Fruit fly (Drosophila melanogaster): ENCODE results near the gene noc.

The noc gene

DNA sequence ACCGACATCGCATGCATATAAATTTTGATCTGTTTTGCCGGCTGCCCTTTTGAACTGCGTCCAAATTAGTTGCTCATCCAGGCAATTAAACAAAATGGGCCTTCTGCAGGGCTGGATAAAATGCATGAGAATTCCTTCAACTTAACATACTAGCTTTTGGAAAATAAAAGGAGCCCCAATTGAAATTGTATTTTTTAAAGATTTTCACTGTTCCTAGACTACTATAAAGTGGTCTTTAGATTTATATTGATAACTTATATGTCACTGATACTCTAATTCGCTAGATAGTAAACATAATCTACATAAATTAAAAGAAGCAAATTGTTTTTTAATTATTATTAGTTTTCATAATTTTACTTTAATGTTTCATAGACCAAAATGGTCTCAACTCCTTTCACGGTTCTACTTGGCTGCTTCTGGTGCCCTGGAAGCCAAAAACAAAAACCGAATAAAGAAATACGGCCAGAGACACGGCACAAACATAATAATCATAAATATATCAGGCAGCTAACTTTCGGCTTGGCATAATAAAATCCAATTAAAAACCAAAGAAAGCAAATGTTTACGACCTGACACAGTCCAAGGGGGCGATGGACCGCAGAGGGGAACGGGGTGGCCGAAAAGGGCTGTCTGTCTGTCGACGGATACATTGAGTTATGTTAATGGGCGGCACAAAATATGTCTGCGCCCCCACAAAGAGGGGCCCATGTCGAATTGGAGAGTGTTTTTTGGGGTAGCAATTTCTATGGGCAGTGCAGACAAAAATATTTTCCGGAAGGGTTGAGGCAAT, 47.0 kb downstream of the noc start (continued):
- TF ChIP-seq CG11560 (tag; IDR thresholded peaks at IDR 0.05) (no peak), kah (GFP tag; optimal IDR thresholded peaks at IDR 0.05) (no peak), CG8478 (optimal IDR thresholded peaks at IDR 0.05) (no peak), CG14667 (GFP tag; IDR thresholded peaks at IDR 0.05) (no peak), vfl (GFP tag; optimal IDR thresholded peaks at IDR 0.05) (no peak), CG32532 (GFP tag; IDR thresholded peaks at IDR 0.05) (no peak), fru (optimal IDR thresholded peaks at IDR 0.05) (no peak), CG15269 (tag; optimal IDR thresholded peaks at IDR 0.05) (peak; percentile 12), eve (GFP tag; optimal IDR thresholded peaks at IDR 0.05) (peak in 1 of 2 experiments; percentile 71), CG1647 (GFP tag; optimal IDR thresholded peaks at IDR 0.05) (no peak), CG8290 (GFP tag; optimal IDR thresholded peaks at IDR 0.05) (no peak), CG8290 (tag; optimal IDR thresholded peaks at IDR 0.05) (peak in 1 of 2 experiments; percentile 22), HHEX (GFP tag; optimal IDR thresholded peaks at IDR 0.05) (no peak), ewg (GFP tag; optimal IDR thresholded peaks at IDR 0.05) (peak; percentile 20), Xbp1 (GFP tag; optimal IDR thresholded peaks at IDR 0.05) (peak; percentile 43), Hmx (GFP tag; optimal IDR thresholded peaks at IDR 0.05) (no peak), Hr3 (GFP tag; optimal IDR thresholded peaks at IDR 0.05) (peak; percentile 33), Awh (GFP tag; IDR thresholded peaks at IDR 0.05) (peak; percentile 82), CG3995 (GFP tag; optimal IDR thresholded peaks at IDR 0.05) (no peak), Ravus (GFP tag; IDR thresholded peaks at IDR 0.05) (no peak), CG4424 (GFP tag; optimal IDR thresholded peaks at IDR 0.05) (peak; percentile 56), sr (GFP tag; IDR thresholded peaks at IDR 0.05) (peak; percentile 96), CG8089 (GFP tag; optimal IDR thresholded peaks at IDR 0.05) (no peak), ftz-f1 (GFP tag; optimal IDR thresholded peaks at IDR 0.05) (no peak), Chrac-16 (GFP tag; optimal IDR thresholded peaks at IDR 0.05) (no peak), salm (tag; optimal IDR thresholded peaks at IDR 0.05) (no peak), emc (GFP tag; optimal IDR thresholded peaks at IDR 0.05) (no peak), CG17186 (GFP tag; optimal IDR thresholded peaks at IDR 0.05) (no peak), danr (GFP tag; IDR thresholded peaks at IDR 0.05) (no peak), CG14441 (GFP tag; IDR thresholded peaks at IDR 0.05) (no peak), CG12942 (GFP tag; optimal IDR thresholded peaks at IDR 0.05) (no peak), Dbx (GFP tag; IDR thresholded peaks at IDR 0.05) (no peak), CG7372 (GFP tag; IDR thresholded peaks at IDR 0.05) (no peak), CG5245 (GFP tag; optimal IDR thresholded peaks at IDR 0.05) (no peak), trem (tag; optimal IDR thresholded peaks at IDR 0.05) (peak; percentile 51), CG10565 (GFP tag; optimal IDR thresholded peaks at IDR 0.05) (no peak), zf30C (GFP tag; optimal IDR thresholded peaks at IDR 0.05) (no peak), Doc3 (GFP tag; IDR thresholded peaks at IDR 0.05; ENCODE audit: partially characterized antibody) (no peak), Fer1 (GFP tag; optimal IDR thresholded peaks at IDR 0.05) (no peak), nau (GFP tag; optimal IDR thresholded peaks at IDR 0.05) (no peak), ash1 (GFP tag; optimal IDR thresholded peaks at IDR 0.05) (no peak), dysf (GFP tag; IDR thresholded peaks at IDR 0.05) (no peak), az2 (GFP tag; optimal IDR thresholded peaks at IDR 0.05) (peak; percentile 3), CG6654 (GFP tag; optimal IDR thresholded peaks at IDR 0.05) (no peak), CG14860 (GFP tag; IDR thresholded peaks at IDR 0.05; ENCODE audit: partially characterized antibody) (no peak), bab2 (GFP tag; optimal IDR thresholded peaks at IDR 0.05) (no peak), CG15601 (tag; optimal IDR thresholded peaks at IDR 0.05) (peak; percentile 77), cato (GFP tag; optimal IDR thresholded peaks at IDR 0.05; ENCODE audit: borderline replicate concordance) (no peak), CG10147 (GFP tag; optimal IDR thresholded peaks at IDR 0.05) (no peak), Doc2 (GFP tag; IDR thresholded peaks at IDR 0.05) (no peak), slou (GFP tag; optimal IDR thresholded peaks at IDR 0.05) (no peak), her (GFP tag; optimal IDR thresholded peaks at IDR 0.05) (no peak)

Data from whole organism, embryonic.